Worm (Caenorhabditis elegans) whole organism, L4 larva: ENCODE measurements around the gene sra-9.

Experiments
- D1046.2 ChIP-seq: fragments of 200-800 bp; sonication (Bioruptor generic); IDR thresholded peaks from 2 replicates; pipeline ENCODE4 v1.3.6; 2022; ENCODE audit warnings: missing genetic modification characterization, missing compliant biosample characterization
- F10B5.3 ChIP-seq: sonication (generic microtip); optimal IDR thresholded peaks from 2 replicates; lab custom pipeline; 2016; ENCODE audit warnings: mild to moderate bottlenecking, missing genetic modification characterization, missing compliant biosample characterization
- F44E2.7 ChIP-seq: fragments of 200-800 bp; sonication (Bioruptor generic); IDR thresholded peaks from 2 replicates; pipeline ENCODE4 v2.1.2; 2022; ENCODE audit warnings: missing genetic modification characterization, missing compliant biosample characterization
- R02D3.7 ChIP-seq: fragments of 150-350 bp; sonication (generic microtip); optimal IDR thresholded peaks from 3 replicates; lab custom pipeline; 2014; ENCODE audit warnings: missing biosample characterization, missing genetic modification characterization
- Y48G9A.11 ChIP-seq: fragments of 200-800 bp; sonication (Bioruptor generic); IDR thresholded peaks from 2 replicates; pipeline ENCODE4 v1.3.6; 2022; ENCODE audit warnings: missing genetic modification reagents, missing genetic modification characterization, missing compliant biosample characterization
- aha-1 ChIP-seq: fragments of 150-350 bp; peaks from one replicate; lab custom pipeline; 2014; ENCODE audit warnings: missing biosample characterization, missing genetic modification characterization
- ceh-44 ChIP-seq: fragments of 200-800 bp; sonication (Bioruptor generic); IDR thresholded peaks from 2 replicates; pipeline ENCODE4 v1.3.6; 2022; ENCODE audit warnings: missing genetic modification reagents, missing genetic modification characterization, missing compliant biosample characterization
- ces-1 ChIP-seq: fragments of 150-350 bp; sonication (generic microtip); optimal IDR thresholded peaks from 4 replicates; lab custom pipeline; 2014; ENCODE audit warnings: missing biosample characterization, missing genetic modification reagents, missing genetic modification characterization
- dmd-6 ChIP-seq: fragments of 200-800 bp; sonication (Bioruptor generic); IDR thresholded peaks from 2 replicates; pipeline ENCODE4 v1.3.6; 2022; ENCODE audit warnings: missing genetic modification reagents, missing genetic modification characterization, missing compliant biosample characterization
- dmd-8 ChIP-seq: fragments of 200-800 bp; sonication (Bioruptor generic); IDR thresholded peaks from 2 replicates; pipeline ENCODE4 v1.3.6; 2022; ENCODE audit warnings: missing genetic modification characterization, missing compliant biosample characterization
- dmd-9 ChIP-seq: fragments of 200-800 bp; sonication (Bioruptor generic); IDR thresholded peaks from 2 replicates; pipeline ENCODE4 v1.3.6; 2022; ENCODE audit warnings: missing genetic modification reagents, missing genetic modification characterization, missing compliant biosample characterization
- egl-43 ChIP-seq: fragments of 200-800 bp; sonication (Bioruptor generic); IDR thresholded peaks from 2 replicates; pipeline ENCODE4 v1.3.6; 2022; ENCODE audit warnings: missing genetic modification reagents, missing genetic modification characterization, missing compliant biosample characterization
- gei-8 ChIP-seq: fragments of 200-800 bp; sonication (Bioruptor generic); optimal IDR thresholded peaks from 2 replicates; lab custom pipeline; 2018; ENCODE audit warnings: mild to moderate bottlenecking, missing genetic modification characterization, missing compliant biosample characterization
- jun-1 ChIP-seq: fragments of 150-350 bp; optimal IDR thresholded peaks from 2 replicates; lab custom pipeline; 2014; ENCODE audit warnings: missing biosample characterization, missing genetic modification reagents, missing genetic modification characterization
- lim-7 ChIP-seq: fragments of 200-800 bp; sonication (Bioruptor generic); IDR thresholded peaks from 2 replicates; pipeline ENCODE4 v1.3.6; 2022; ENCODE audit warnings: missing genetic modification characterization, missing compliant biosample characterization
- lin-13 ChIP-seq: fragments of 150-350 bp; optimal IDR thresholded peaks from 2 replicates; lab custom pipeline; 2014; ENCODE audit warnings: missing biosample characterization, missing genetic modification reagents, missing genetic modification characterization
- lin-29 ChIP-seq: fragments of 200-800 bp; sonication (Bioruptor generic); IDR thresholded peaks from 2 replicates; pipeline ENCODE4 v1.3.6; 2022; ENCODE audit warnings: missing genetic modification reagents, missing genetic modification characterization, missing compliant biosample characterization
- lin-38 ChIP-seq: fragments of 200-800 bp; sonication (Bioruptor generic); IDR thresholded peaks from 2 replicates; pipeline ENCODE4 v1.3.6; 2022; ENCODE audit warnings: missing genetic modification reagents, missing genetic modification characterization, missing compliant biosample characterization
- lin-39 ChIP-seq: fragments of 150-350 bp; optimal IDR thresholded peaks from 2 replicates; lab custom pipeline; 2014; ENCODE audit warnings: missing biosample characterization, missing genetic modification reagents, missing genetic modification characterization
- lsy-2 ChIP-seq, 2 experiments: fragments of 150-350 bp in 1 of 2; sonication (generic microtip) in 1 of 2; optimal IDR thresholded peaks; 2 replicates each; lab custom pipeline; 2014 to 2017; ENCODE audit warnings: missing biosample characterization in 2 of 2, missing genetic modification characterization in 2 of 2
- madf-9 ChIP-seq: fragments of 200-800 bp; sonication (Bioruptor generic); conservative IDR thresholded peaks from 2 replicates; pipeline ENCODE4 v1.3.6; 2022; ENCODE audit warnings: missing genetic modification reagents, missing genetic modification characterization, missing compliant biosample characterization
- mes-2 ChIP-seq: sonication (generic microtip); optimal IDR thresholded peaks from 2 replicates; lab custom pipeline; 2016; ENCODE audit warnings: missing genotype, mild to moderate bottlenecking, missing genetic modification characterization, missing compliant biosample characterization; ENCODE audit not compliant: poor library complexity, severe bottlenecking
- nhr-102 ChIP-seq: sonication (generic microtip); optimal IDR thresholded peaks from 2 replicates; lab custom pipeline; 2016; ENCODE audit warnings: mild to moderate bottlenecking, missing genetic modification characterization, moderate library complexity, missing compliant biosample characterization
- nhr-111 ChIP-seq: fragments of 200-800 bp; sonication (Bioruptor generic); optimal IDR thresholded peaks from 2 replicates; lab custom pipeline; 2018; ENCODE audit warnings: mild to moderate bottlenecking, missing genetic modification characterization, missing compliant biosample characterization
- nhr-48 ChIP-seq: sonication (generic microtip); optimal IDR thresholded peaks from 2 replicates; lab custom pipeline; 2016; ENCODE audit warnings: mild to moderate bottlenecking, missing genetic modification characterization, missing compliant biosample characterization
- rbr-2 ChIP-seq: sonication (generic microtip); optimal IDR thresholded peaks from 2 replicates; lab custom pipeline; 2016; ENCODE audit warnings: missing genotype, missing genetic modification characterization, missing compliant biosample characterization
- saeg-2 ChIP-seq: fragments of 200-800 bp; sonication (Bioruptor generic); IDR thresholded peaks from 2 replicates; pipeline ENCODE4 v1.3.6; 2022; ENCODE audit warnings: missing genetic modification reagents, missing genetic modification characterization, missing compliant biosample characterization
- spr-3 ChIP-seq: fragments of 200-800 bp; sonication (Bioruptor generic); optimal IDR thresholded peaks from 2 replicates; lab custom pipeline; 2018; ENCODE audit warnings: mild to moderate bottlenecking, missing genetic modification characterization, missing compliant biosample characterization
- unc-130 ChIP-seq: sonication (generic microtip); optimal IDR thresholded peaks from 2 replicates; lab custom pipeline; 2016; ENCODE audit warnings: missing genetic modification reagents, missing genetic modification characterization, missing compliant biosample characterization
- unc-62 ChIP-seq, 3 experiments: fragments of 150-350 bp in 1 of 3; sonication (generic microtip); optimal IDR thresholded peaks in 2 of 3; peaks in 1 of 3; 1 replicate in 1 of 3; 2 replicates in 2 of 3; lab custom pipeline; 2014 to 2017; ENCODE audit warnings: missing biosample characterization in 3 of 3, missing genetic modification characterization in 3 of 3, missing genetic modification reagents in 3 of 3, missing genotype in 1 of 3
- zfp-3 ChIP-seq: fragments of 200-800 bp; sonication (Bioruptor generic); conservative IDR thresholded peaks from 2 replicates; pipeline ENCODE4 v1.3.6; 2022; ENCODE audit warnings: missing genetic modification reagents, missing genetic modification characterization, missing compliant biosample characterization
- ztf-11 ChIP-seq: fragments of 150-350 bp; optimal IDR thresholded peaks from 2 replicates; lab custom pipeline; 2014; ENCODE audit warnings: missing biosample characterization, missing genetic modification characterization

Gene sra-9

DNA sequence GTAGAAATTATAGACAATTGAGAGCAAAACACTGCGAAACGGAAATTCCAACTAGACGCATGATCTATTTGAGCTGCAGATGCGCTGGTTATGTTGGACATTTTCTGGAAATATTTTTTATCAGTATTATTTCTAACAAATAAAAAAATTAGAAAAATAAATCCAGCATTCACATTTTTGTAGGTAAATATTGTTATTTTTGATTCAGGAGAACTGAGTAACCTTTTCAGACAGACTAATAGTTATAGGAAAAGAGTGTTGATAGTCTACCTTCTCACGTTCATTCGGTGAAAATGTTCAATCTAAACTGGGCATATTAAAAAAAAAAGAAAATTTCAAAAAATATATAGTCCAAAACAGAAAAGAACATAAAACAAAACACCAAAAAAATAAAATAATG lies 10.5 kb upstream of the sra-9 start, which contains the start of gene sra-1:
Gene sra-1, minus strand, starts transcription at position 101 of the 400 bp plus-strand sequence.
- TF ChIP-seq R02D3.7: no peak
- TF ChIP-seq lin-38: no peak
- TF ChIP-seq aha-1 (tag; lab: Kevin White, UChicago): no peak
- no peak for TF ChIP-seq lin-13 (GFP tag; lab: Kevin White, UChicago)
- TF ChIP-seq lim-7 (GFP tag; lab: Robert Waterston, UW): no peak

DNA sequence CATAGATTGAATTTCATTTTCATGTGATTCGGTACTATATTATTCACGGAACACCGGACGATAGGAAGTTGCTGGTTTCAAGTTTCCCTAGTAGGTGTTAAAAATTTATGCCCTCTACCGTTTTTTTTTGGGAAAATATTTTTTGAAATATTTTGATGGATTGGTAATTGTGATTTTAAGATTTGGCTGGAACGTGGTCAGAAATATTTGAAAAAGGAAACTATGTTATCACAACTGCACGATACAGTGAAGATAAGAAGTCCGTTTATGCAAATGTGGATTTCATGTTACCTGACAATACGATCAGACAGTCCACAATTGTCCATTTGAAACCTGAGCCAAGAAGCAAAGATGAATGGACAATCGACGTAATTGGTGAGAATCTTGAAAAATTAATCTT lies 9.1 kb upstream of the sra-9 start, which contains the start of gene AH6.17:
Gene AH6.17, plus strand, starts transcription at position 185 of the 400 bp plus-strand sequence.
- no peak for TF ChIP-seq lin-39 (tag; lab: Kevin White, UChicago)
- peak in 1 of 2 experiments; percentile 74 for TF ChIP-seq unc-62 (GFP tag; optimal IDR thresholded peaks at IDR 0.05 in 1 of 2; lab: Kevin White, UChicago)
- TF ChIP-seq unc-62 (tag; optimal IDR thresholded peaks at IDR 0.05; lab: Kevin White, UChicago): no peak
- TF ChIP-seq zfp-3 (GFP tag; lab: Robert Waterston, UW): no peak
- peak; percentile 67 for TF ChIP-seq aha-1 (tag; lab: Kevin White, UChicago)

DNA sequence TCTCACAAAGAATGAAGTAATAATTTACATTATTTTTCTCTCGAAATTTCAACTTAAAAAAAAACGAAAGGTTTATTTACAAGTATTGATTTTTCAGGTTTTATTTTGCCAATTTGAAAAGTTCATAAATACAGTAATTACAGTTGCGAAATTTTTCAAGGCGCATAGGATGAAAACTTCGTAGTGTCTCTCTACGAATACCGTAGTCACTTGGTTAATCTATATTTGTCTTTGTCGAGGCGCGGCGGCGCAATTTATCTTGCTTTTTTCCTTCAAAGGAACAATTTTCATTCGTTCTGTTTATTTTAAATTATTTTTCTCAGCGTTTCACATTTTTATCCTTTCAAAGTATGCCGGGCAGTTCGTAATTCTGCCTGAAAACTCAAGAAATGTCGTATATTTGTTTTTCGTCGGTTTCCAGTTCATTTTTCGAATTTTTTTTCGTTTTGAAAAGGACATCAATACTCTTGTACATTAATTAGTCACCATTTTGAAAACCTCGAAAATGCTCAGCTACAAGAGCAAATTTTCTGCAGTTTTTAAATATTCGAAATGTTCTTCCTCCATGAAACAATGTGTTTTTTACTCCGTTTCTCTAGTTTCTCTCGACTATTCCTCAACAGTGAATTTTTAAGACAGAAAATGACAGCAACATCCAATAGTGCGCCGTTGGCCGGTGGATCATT lies 8.4 kb upstream of the sra-9 start, which contains the start of gene mex-6:
Gene mex-6, plus strand, starts transcription at position 636 of the 686 bp plus-strand sequence.
- TF ChIP-seq unc-130 (GFP tag; lab: Kevin White, UChicago) (peak; percentile 69), spr-3 (no peak), Y48G9A.11 (GFP tag; lab: Robert Waterston, UW) (peak; percentile 77)
- TF ChIP-seq, all 104 proteins: peak for 2

DNA sequence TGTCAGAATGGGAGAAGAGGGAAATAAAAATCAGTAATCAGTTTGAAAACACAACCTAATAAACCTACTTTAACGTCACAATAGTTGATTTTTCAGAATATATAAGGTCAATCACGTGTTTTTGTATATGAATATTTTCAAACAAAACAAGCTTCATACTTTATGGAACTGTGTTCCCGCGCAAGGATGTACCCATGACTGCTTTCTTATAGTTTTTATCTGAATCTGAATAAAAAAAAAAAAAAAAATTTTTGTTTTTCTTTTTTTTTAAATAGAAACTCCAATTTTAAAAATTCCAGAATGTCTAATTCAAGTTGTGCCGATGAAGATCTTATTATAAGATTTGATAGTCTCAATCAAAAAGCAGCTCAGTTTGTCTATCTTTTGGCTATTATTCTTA lies 3.6 kb upstream of the sra-9 start, which contains the start of gene sra-2:
Gene sra-2, plus strand, starts transcription at position 301 of the 400 bp plus-strand sequence.
- TF ChIP-seq ces-1 (GFP tag; lab: Kevin White, UChicago) (no peak), spr-3 (no peak), lsy-2 (tag; optimal IDR thresholded peaks at IDR 0.05; lab: Kevin White, UChicago) (no peak), lin-29 (no peak), D1046.2 (GFP tag; lab: Robert Waterston, UW) (no peak), dmd-6 (GFP tag; lab: Robert Waterston, UW) (no peak), rbr-2 (no peak)

DNA sequence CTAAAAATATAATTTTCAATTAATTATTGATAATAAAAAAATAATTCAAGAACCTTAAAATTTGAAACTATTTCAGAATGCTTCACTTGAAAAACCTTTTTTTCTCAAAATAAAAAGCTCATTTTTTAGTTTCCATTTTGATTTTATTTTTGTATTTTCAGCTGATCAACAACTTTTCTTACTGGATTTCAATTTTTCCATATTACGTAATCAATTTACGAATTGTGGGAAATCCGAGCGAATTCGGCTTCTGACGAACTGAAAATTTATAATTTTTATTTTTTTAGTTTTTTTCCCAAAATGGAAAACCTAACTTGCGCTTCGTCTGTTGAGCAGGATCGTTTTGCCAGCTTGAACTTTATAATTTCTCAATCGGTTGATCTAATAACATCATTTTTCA lies 5.3 kb downstream of the sra-9 start, which contains the start of gene sra-8:
Gene sra-8, plus strand, starts transcription at position 301 of the 400 bp plus-strand sequence.
- TF ChIP-seq nhr-102 (no peak), nhr-48 (no peak), dmd-9 (GFP tag; lab: Robert Waterston, UW) (no peak)
- TF ChIP-seq, all 104 proteins: peak for 0

DNA sequence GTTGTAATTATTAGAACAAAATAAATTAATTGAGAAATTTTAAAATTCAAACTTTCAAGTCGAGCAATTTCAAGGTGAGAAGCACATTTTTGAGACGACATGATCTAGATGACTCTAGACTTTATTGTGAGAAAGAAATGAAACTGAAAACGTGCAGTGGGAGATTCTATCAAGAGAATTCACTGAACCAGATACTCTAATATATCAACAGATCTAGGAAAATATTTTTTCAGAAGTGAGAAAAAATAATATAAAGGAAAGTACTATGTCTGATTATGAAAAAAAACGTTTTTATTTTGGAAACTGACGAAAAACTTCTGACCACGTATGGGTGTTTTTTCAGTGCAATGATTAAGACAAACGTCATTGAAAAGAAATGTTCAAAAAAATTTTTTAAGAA lies 8.6 kb downstream of the sra-9 start, which contains the start of gene sra-3:
Gene sra-3, minus strand, starts transcription at position 101 of the 400 bp plus-strand sequence.
- TF ChIP-seq ceh-44 (GFP tag; lab: Robert Waterston, UW) (no peak), gei-8 (GFP tag; lab: Kevin White, UChicago) (no peak), mes-2 (tag; lab: Kevin White, UChicago) (no peak), nhr-111 (no peak), madf-9 (no peak), egl-43 (GFP tag; lab: Robert Waterston, UW) (no peak), F44E2.7 (GFP tag; lab: Robert Waterston, UW) (no peak)

DNA sequence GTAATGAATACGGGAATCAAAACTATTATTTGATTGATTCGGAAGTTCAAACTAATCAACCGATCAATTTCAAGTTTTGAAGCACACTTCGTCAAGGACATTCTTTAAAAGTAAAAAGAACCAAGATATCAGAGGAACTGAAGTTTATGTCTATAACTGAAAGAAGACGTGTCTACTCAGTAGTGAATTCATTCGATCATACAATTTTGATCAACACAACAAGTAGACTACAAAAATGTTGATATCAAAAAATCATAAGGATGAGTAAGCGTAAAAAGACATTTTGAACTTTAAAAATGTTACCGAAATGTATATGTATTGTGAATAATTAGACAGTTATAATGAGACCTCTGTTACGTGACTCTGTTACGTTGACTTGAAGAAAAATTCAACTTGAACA lies 10.7 kb downstream of the sra-9 start, which contains the start of gene sra-4:
Gene sra-4, minus strand, starts transcription at position 101 of the 400 bp plus-strand sequence.
- no peak for TF ChIP-seq zfp-3 (GFP tag; lab: Robert Waterston, UW)
- no peak for TF ChIP-seq F10B5.3 (tag; lab: Kevin White, UChicago)
- TF ChIP-seq saeg-2 (GFP tag; lab: Robert Waterston, UW): no peak
- TF ChIP-seq dmd-8: no peak
- TF ChIP-seq lin-39 (tag; lab: Kevin White, UChicago): no peak
- no peak for TF ChIP-seq jun-1 (tag; lab: Kevin White, UChicago)
- TF ChIP-seq ztf-11 (tag; lab: Kevin White, UChicago): no peak
- TF ChIP-seq, all 104 proteins: peak for 0
